Fruit fly (Drosophila melanogaster) whole organism, wandering third instar larva: ENCODE data around the gene fax.

ENCODE experiments used
- Abd-B ChIP-seq: fragments of >200 bp; optimal IDR thresholded peaks from 2 replicates; lab custom pipeline; 2017; ENCODE audit warnings: missing biosample characterization, missing genetic modification characterization
- CG9705 ChIP-seq: fragments of 200-800 bp; sonication (Bioruptor generic); optimal IDR thresholded peaks from 2 replicates; lab custom pipeline; 2018; ENCODE audit warnings: missing biosample characterization, mild to moderate bottlenecking, missing genetic modification characterization
- CrebA ChIP-seq: fragments of 200-800 bp; sonication (Bioruptor generic); optimal IDR thresholded peaks from 2 replicates; lab custom pipeline; 2016; ENCODE audit warnings: missing biosample characterization, mild to moderate bottlenecking, missing genetic modification characterization, borderline replicate concordance
- Dif ChIP-seq: fragments of 200-275, 200-300 bp; sonication (Bioruptor generic); optimal IDR thresholded peaks from 2 replicates; lab custom pipeline; 2018; ENCODE audit warnings: missing biosample characterization, missing genetic modification characterization; ENCODE audit not compliant: partially characterized antibody
- GATAd ChIP-seq: sonication (Bioruptor generic); optimal IDR thresholded peaks from 2 replicates; lab custom pipeline; 2016; ENCODE audit warnings: missing biosample characterization, missing genetic modification characterization
- Hnf4 ChIP-seq: fragments of 200-800 bp; sonication (Bioruptor generic); optimal IDR thresholded peaks from 2 replicates; lab custom pipeline; 2016; ENCODE audit warnings: missing biosample characterization, mild to moderate bottlenecking, missing genetic modification characterization
- Hr78 ChIP-seq: fragments of >200 bp; optimal IDR thresholded peaks from 2 replicates; lab custom pipeline; 2017; ENCODE audit warnings: missing biosample characterization, missing genetic modification characterization
- Hr83 ChIP-seq: fragments of 200-300 bp; sonication (Bioruptor generic); optimal IDR thresholded peaks from 2 replicates; lab custom pipeline; 2016; ENCODE audit warnings: missing biosample characterization, mild to moderate bottlenecking, missing genetic modification characterization, moderate library complexity; ENCODE audit not compliant: poor library complexity, severe bottlenecking
- Myc ChIP-seq: fragments of >200 bp; optimal IDR thresholded peaks from 2 replicates; lab custom pipeline; 2017
- N ChIP-seq: fragments of >200 bp; optimal IDR thresholded peaks from 2 replicates; lab custom pipeline; 2018; ENCODE audit warnings: missing biosample characterization, missing external identifiers, missing genetic modification characterization
- Vsx2 ChIP-seq: fragments of 200-300, 225-300 bp; sonication (Bioruptor generic); optimal IDR thresholded peaks from 2 replicates; lab custom pipeline; 2018; ENCODE audit warnings: missing biosample characterization, missing genetic modification characterization; ENCODE audit not compliant: partially characterized antibody
- br ChIP-seq: fragments of 200-800 bp; sonication (Bioruptor generic); optimal IDR thresholded peaks from 2 replicates; lab custom pipeline; 2016; ENCODE audit warnings: missing biosample characterization, missing genetic modification characterization
- brk ChIP-seq: fragments of 200-800 bp; sonication (Bioruptor generic); optimal IDR thresholded peaks from 2 replicates; lab custom pipeline; 2016; ENCODE audit warnings: missing biosample characterization, mild to moderate bottlenecking, missing genetic modification characterization
- dl ChIP-seq, 2 experiments: fragments of 175-275, 200-275 bp in 1 of 2; fragments of 200-275 bp in 1 of 2; sonication (Bioruptor generic); optimal IDR thresholded peaks; lab custom pipeline; 2018; ENCODE audit warnings: mild to moderate bottlenecking in 2 of 2, missing biosample characterization in 2 of 2, missing genetic modification characterization in 2 of 2, moderate library complexity in 2 of 2; ENCODE audit not compliant: partially characterized antibody in 2 of 2, insufficient read depth in 1 of 2
- dsf ChIP-seq: sonication (Bioruptor generic); optimal IDR thresholded peaks from 2 replicates; lab custom pipeline; 2016; ENCODE audit warnings: missing biosample characterization, missing genetic modification characterization, borderline replicate concordance
- ey ChIP-seq: fragments of 200-800 bp; sonication (Bioruptor generic); optimal IDR thresholded peaks from 2 replicates; lab custom pipeline; 2016; ENCODE audit warnings: missing biosample characterization, missing genetic modification characterization
- foxo ChIP-seq, 2 experiments: fragments of 200-800 bp; sonication (Bioruptor generic); optimal IDR thresholded peaks; 2 replicates in 1 of 2; 3 replicates in 1 of 2; lab custom pipeline; 2016 to 2017; ENCODE audit warnings: missing biosample characterization in 2 of 2, missing genetic modification characterization in 2 of 2
- fru ChIP-seq: fragments of 200-800 bp; sonication (Bioruptor generic); optimal IDR thresholded peaks from 3 replicates; lab custom pipeline; 2016; ENCODE audit warnings: missing biosample characterization, mild to moderate bottlenecking, missing genetic modification characterization
- jim ChIP-seq: fragments of 175-275, 200-325 bp; sonication (Bioruptor generic); optimal IDR thresholded peaks from 2 replicates; lab custom pipeline; 2016; ENCODE audit warnings: missing biosample characterization, mild to moderate bottlenecking, missing genetic modification characterization
- lola ChIP-seq: fragments of >200 bp; optimal IDR thresholded peaks from 2 replicates; lab custom pipeline; 2017; ENCODE audit warnings: missing biosample characterization, missing genetic modification characterization
- pan ChIP-seq: fragments of >200 bp; optimal IDR thresholded peaks from 2 replicates; lab custom pipeline; 2017
- rgr ChIP-seq: fragments of 200-800 bp; sonication (Bioruptor generic); optimal IDR thresholded peaks from 3 replicates; lab custom pipeline; 2016; ENCODE audit warnings: missing biosample characterization, mild to moderate bottlenecking, missing genetic modification characterization
- tai ChIP-seq: sonication (Bioruptor generic); optimal IDR thresholded peaks from 2 replicates; lab custom pipeline; 2016; ENCODE audit warnings: missing biosample characterization, missing genetic modification characterization
- usp ChIP-seq: fragments of >200 bp; optimal IDR thresholded peaks from 2 replicates; lab custom pipeline; 2017; ENCODE audit warnings: missing biosample characterization, missing genetic modification characterization
- woc ChIP-seq: sonication (Bioruptor generic); optimal IDR thresholded peaks from 2 replicates; lab custom pipeline; 2016; ENCODE audit warnings: missing biosample characterization, mild to moderate bottlenecking, missing genetic modification characterization

fax gene

dm6 chr3L:16359219-16359748 lies 52.3 kb downstream of the fax start, which contains the start of gene ringer:
ringer (minus strand) TSS chr3L:16359428.
- no peak for TF ChIP-seq dsf (GFP tag; lab: Kevin White, UChicago)
- TF ChIP-seq lola (GFP tag; lab: Kevin White, UChicago): no peak
- TF ChIP-seq dl (GFP tag; optimal IDR thresholded peaks at IDR 0.05; lab: Kevin White, UChicago; ENCODE audit: insufficient read depth in 1 of 2, partially characterized antibody in 2 of 2): no peak
- TF ChIP-seq jim (GFP tag; lab: Kevin White, UChicago): no peak
- TF ChIP-seq Vsx2 (GFP tag; lab: Kevin White, UChicago): no peak
- TF ChIP-seq fru: no peak
- TF ChIP-seq ey: no peak
- TF ChIP-seq tai (GFP tag; lab: Kevin White, UChicago): no peak
- no peak for TF ChIP-seq pan (lab: Kevin White, UChicago)
- TF ChIP-seq usp: no peak
- TF ChIP-seq Abd-B: no peak
- no peak for TF ChIP-seq brk
- no peak for TF ChIP-seq Myc (lab: Kevin White, UChicago)
- no peak for TF ChIP-seq Hr78 (GFP tag; lab: Kevin White, UChicago)

dm6 chr3L:16357860-16358259 lies 53.8 kb downstream of the fax start:
- TF ChIP-seq rgr (GFP tag; lab: Kevin White, UChicago): no peak
- no peak for TF ChIP-seq Hnf4 (GFP tag; lab: Kevin White, UChicago)
- TF ChIP-seq foxo (GFP tag; optimal IDR thresholded peaks at IDR 0.05; lab: Kevin White, UChicago): no peak
- TF ChIP-seq CrebA (GFP tag; lab: Kevin White, UChicago): no peak
- TF ChIP-seq GATAd (GFP tag; lab: Kevin White, UChicago): no peak
- TF ChIP-seq N (GFP tag; lab: Kevin White, UChicago): no peak
- TF ChIP-seq ey: no peak
- TF ChIP-seq, all 38 proteins: peak for 0

- TF ChIP-seq woc (GFP tag; lab: Kevin White, UChicago): no peak
- TF ChIP-seq ey: no peak
Observed at dm6 chr3L:16357187-16357728, 54.4 kb downstream of the fax start.

dm6 chr3L:16356171-16356765 lies 55.4 kb downstream of the fax start:
- TF ChIP-seq Hr83 (GFP tag; lab: Kevin White, UChicago): no peak
- peak; percentile 84 for TF ChIP-seq Vsx2 (GFP tag; lab: Kevin White, UChicago)
- TF ChIP-seq Dif (GFP tag; lab: Kevin White, UChicago): peak; percentile 27

- TF ChIP-seq rgr (GFP tag; lab: Kevin White, UChicago) (no peak), Hnf4 (GFP tag; lab: Kevin White, UChicago) (no peak), CG9705 (GFP tag; lab: Kevin White, UChicago) (no peak), dsf (GFP tag; lab: Kevin White, UChicago) (no peak), br (GFP tag; lab: Kevin White, UChicago) (no peak), GATAd (GFP tag; lab: Kevin White, UChicago) (no peak), lola (GFP tag; lab: Kevin White, UChicago) (no peak)
Observed at dm6 chr3L:16354197-16354596, 57.4 kb downstream of the fax start, which contains the start of gene Pdh. Pdh (minus strand) TSS chr3L:16354297.
